Fruit fly (Drosophila melanogaster): ENCODE data around the gene Pus10.

Pus10 gene

DNA sequence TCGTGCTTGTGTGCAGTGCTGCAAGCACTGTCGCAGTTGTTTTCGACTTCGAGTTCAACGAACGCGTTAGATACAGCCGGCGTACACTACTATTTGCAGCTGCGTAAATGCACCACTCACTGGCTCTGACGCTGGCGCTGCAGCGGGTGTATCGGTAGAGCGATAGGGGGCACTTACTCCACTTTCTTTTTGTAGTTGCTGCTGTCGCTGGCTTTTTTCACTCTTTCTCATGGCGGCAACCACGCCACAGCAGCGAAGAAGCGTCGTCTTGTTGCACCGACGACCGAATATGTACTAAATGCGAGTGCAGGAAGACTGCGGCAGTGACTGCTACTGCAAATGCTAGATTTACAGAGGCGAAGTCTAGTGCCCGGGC lies 33.7 kb downstream of the Pus10 start, which contains the start of gene CG4822 (continued):
- TF ChIP-seq nom (GFP tag; optimal IDR thresholded peaks at IDR 0.05) (peak; percentile 27), zfh1 (GFP tag; IDR thresholded peaks at IDR 0.05) (peak; percentile 30; the same call in 1 of the 3 replicates)

- TF ChIP-seq bab2 (GFP tag; optimal IDR thresholded peaks at IDR 0.05) (no peak), CG34376 (GFP tag; optimal IDR thresholded peaks at IDR 0.05) (peak; percentile 81), Pdp1 (GFP tag; optimal IDR thresholded peaks at IDR 0.05) (peak in 1 of 2 experiments; percentile 7), CG6254 (GFP tag; optimal IDR thresholded peaks at IDR 0.05) (peak; percentile 3), D19A (tag; optimal IDR thresholded peaks at IDR 0.05) (peak; percentile 90), vvl (GFP tag; IDR thresholded peaks at IDR 0.05) (peak; percentile 41; the same call in 1 of the 2 replicates), Stat92E (GFP tag; optimal IDR thresholded peaks at IDR 0.05) (no peak), sens (GFP tag) (peak; percentile 88), CG1602 (GFP tag; optimal IDR thresholded peaks at IDR 0.05) (no peak), Hr78 (GFP tag; optimal IDR thresholded peaks at IDR 0.05) (peak in 1 of 2 experiments; percentile 52), slbo (GFP tag; IDR thresholded peaks at IDR 0.05) (peak; percentile 18; the same call in 1 of the 2 replicates), eve (GFP tag; optimal IDR thresholded peaks at IDR 0.05) (peak in 1 of 2 experiments; percentile 66), sisA (GFP tag; IDR thresholded peaks at IDR 0.05) (no peak), CG6791 (GFP tag; IDR thresholded peaks at IDR 0.05; ENCODE audit: partially characterized antibody) (0 out of 3 replicates have a peak, but pooled peaks have one; percentile 21), row (GFP tag; IDR thresholded peaks at IDR 0.05) (peak; percentile 75), Med (GFP tag) (peak; percentile 85), CG10147 (GFP tag; optimal IDR thresholded peaks at IDR 0.05) (no peak), kay (GFP tag; optimal IDR thresholded peaks at IDR 0.05) (peak; percentile 44), Deaf1 (tag; optimal IDR thresholded peaks at IDR 0.05) (peak; percentile 58), CG11456 (GFP tag; IDR thresholded peaks at IDR 0.05) (0 out of 3 replicates have a peak, but pooled peaks have one; percentile 11), h (optimal IDR thresholded peaks at IDR 0.05) (no peak), CG15269 (tag; optimal IDR thresholded peaks at IDR 0.05) (peak; percentile 7), CG10209 (GFP tag; optimal IDR thresholded peaks at IDR 0.05) (peak; percentile 12), CG17361 (GFP tag; IDR thresholded peaks at IDR 0.05) (peak; percentile 31; the same call in 1 of the 3 replicates), CG18764 (GFP tag; optimal IDR thresholded peaks at IDR 0.05) (no peak), CG2120 (GFP tag; optimal IDR thresholded peaks at IDR 0.05) (peak; percentile 44), gem (tag; optimal IDR thresholded peaks at IDR 0.05) (peak; percentile 26), lab (GFP tag; optimal IDR thresholded peaks at IDR 0.05) (peak; percentile 7), CG17568 (GFP tag; optimal IDR thresholded peaks at IDR 0.05) (peak; percentile 2), CG2199 (GFP tag; IDR thresholded peaks at IDR 0.05) (peak; percentile 31; the same call in 1 of the 3 replicates), CG32532 (GFP tag; IDR thresholded peaks at IDR 0.05) (peak; percentile 7; the same call in 1 of the 2 replicates), CG1647 (GFP tag; optimal IDR thresholded peaks at IDR 0.05) (no peak), CG7987 (GFP tag; optimal IDR thresholded peaks at IDR 0.05) (no peak), Gug (GFP tag; IDR thresholded peaks at IDR 0.05) (no peak), Drgx (GFP tag; IDR thresholded peaks at IDR 0.05) (peak; percentile 41; the same call in 1 of the 2 replicates), CG18599 (GFP tag; optimal IDR thresholded peaks at IDR 0.05) (peak; percentile 29), Rfx (GFP tag; IDR thresholded peaks at IDR 0.05) (peak; percentile 46), CG10462 (GFP tag; optimal IDR thresholded peaks at IDR 0.05) (no peak), chinmo (GFP tag; IDR thresholded peaks at IDR 0.05; ENCODE audit: partially characterized antibody) (0 out of 4 replicates have a peak, but pooled peaks have one; percentile 51), cg (GFP tag; optimal IDR thresholded peaks at IDR 0.05) (no peak), sug (tag; optimal IDR thresholded peaks at IDR 0.05) (peak; percentile 61), CG17359 (tag; optimal IDR thresholded peaks at IDR 0.05) (peak; percentile 14), CG3281 (GFP tag; optimal IDR thresholded peaks at IDR 0.05) (no peak)
These were observed 34.3 kb downstream of the Pus10 start for dm6 chr2L:120492-121455.

All from whole organism, embryonic.